Fruit fly (Drosophila melanogaster): ENCODE results near the gene Ugt36E1.

DNA sequence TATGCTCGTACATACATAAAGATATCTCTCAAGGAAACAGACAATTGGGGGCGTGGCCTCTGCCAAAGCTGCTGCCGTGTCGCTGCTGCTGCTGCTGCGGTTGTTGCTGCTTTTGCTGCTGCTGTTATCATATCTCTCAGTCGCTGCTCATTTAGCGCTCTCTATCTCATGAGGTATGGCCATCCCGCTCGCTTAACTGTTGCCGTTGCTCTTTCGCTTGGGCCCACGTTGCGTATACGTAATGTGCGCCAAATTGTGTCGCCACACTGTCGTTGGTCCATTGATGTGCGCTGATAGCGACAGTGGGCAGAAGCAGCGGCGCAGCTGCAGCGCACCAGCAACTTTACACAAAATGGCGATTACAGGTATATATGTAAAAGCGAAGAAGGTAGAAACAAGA, 30.1 kb upstream of the Ugt36E1 start:
- TF ChIP-seq CrebA (GFP tag; optimal IDR thresholded peaks at IDR 0.05; ENCODE audit: borderline replicate concordance) = no peak
- no peak for TF ChIP-seq usp (GFP tag; optimal IDR thresholded peaks at IDR 0.05)
- TF ChIP-seq ey (GFP tag; optimal IDR thresholded peaks at IDR 0.05) = no peak
- no peak for TF ChIP-seq lola (GFP tag; optimal IDR thresholded peaks at IDR 0.05)

All from whole organism, wandering third instar larva.